Worm (Caenorhabditis elegans): Measurements from ENCODE around the gene srt-50.

The srt-50 gene

ce11 chrIV:15039477-15039876 is 35.0 kb upstream of the srt-50 start, which contains the start of gene hrpu-1 (continued):
- TF ChIP-seq pha-4 (GFP tag; IDR thresholded peaks at IDR 0.05) (peak; percentile 60; the same call in 1 of the 2 replicates), pha-4 (tag; optimal IDR thresholded peaks at IDR 0.05) (peak; percentile 90), F44E2.7 (GFP tag; IDR thresholded peaks at IDR 0.05) (no peak), mep-1 (tag; optimal IDR thresholded peaks at IDR 0.05) (peak; percentile 80), nhr-102 (tag; optimal IDR thresholded peaks at IDR 0.05) (peak; percentile 75), rbr-2 (tag; optimal IDR thresholded peaks at IDR 0.05) (peak; percentile 77), ama-1 (optimal IDR thresholded peaks at IDR 0.05) (peak; percentile 67), hmg-1.1 (GFP tag; IDR thresholded peaks at IDR 0.05) (peak; percentile 77), dmd-6 (GFP tag; IDR thresholded peaks at IDR 0.05) (peak; percentile 62), nhr-42 (GFP tag; IDR thresholded peaks at IDR 0.05) (no peak), dpl-1 (GFP tag; optimal IDR thresholded peaks at IDR 0.05) (peak; percentile 95), fkh-10 (GFP tag; optimal IDR thresholded peaks at IDR 0.05) (peak; percentile 63), snpc-1.2 (GFP tag; IDR thresholded peaks at IDR 0.05) (peak; percentile 95), lsy-2 (tag; optimal IDR thresholded peaks at IDR 0.05) (peak; percentile 38 to 89), ceh-28 (tag; optimal IDR thresholded peaks at IDR 0.05) (no peak), ztf-11 (tag; optimal IDR thresholded peaks at IDR 0.05) (no peak), hif-1 (tag; optimal IDR thresholded peaks at IDR 0.05) (peak in 1 of 2 experiments; percentile 52), zag-1 (tag; optimal IDR thresholded peaks at IDR 0.05) (no peak), ctbp-1 (GFP tag; IDR thresholded peaks at IDR 0.05) (0 out of 2 replicates have a peak, but pooled peaks have one; percentile 40), dve-1 (tag; optimal IDR thresholded peaks at IDR 0.05; ENCODE audit: insufficient read depth) (peak; percentile 91), egl-43 (GFP tag; IDR thresholded peaks at IDR 0.05) (no peak), nhr-237 (tag; optimal IDR thresholded peaks at IDR 0.05) (peak; percentile 31), hlh-11 (tag; optimal IDR thresholded peaks at IDR 0.05) (peak; percentile 64), madf-9 (GFP tag; conservative IDR thresholded peaks at IDR 0.05) (0 out of 2 replicates have a peak, but pooled peaks have one; percentile 20), ceh-20 (GFP tag; IDR thresholded peaks at IDR 0.05) (0 out of 2 replicates have a peak, but pooled peaks have one; percentile 51), vab-7 (GFP tag; IDR thresholded peaks at IDR 0.05) (peak; percentile 38; the same call in 1 of the 2 replicates), unc-62 (GFP tag; optimal IDR thresholded peaks at IDR 0.05 in 1 of 2) (peak in 1 of 2 experiments; percentile 58), unc-62 (tag; optimal IDR thresholded peaks at IDR 0.05) (no peak), Y75B8A.6 (GFP tag; IDR thresholded peaks at IDR 0.05) (no peak), hlh-30 (tag; optimal IDR thresholded peaks at IDR 0.05; ENCODE audit: insufficient read depth) (peak; percentile 88), aha-1 (tag) (peak; percentile 97), lin-38 (GFP tag; IDR thresholded peaks at IDR 0.05) (peak; percentile 85), lin-13 (GFP tag; optimal IDR thresholded peaks at IDR 0.05) (peak; percentile 48), nhr-76 (tag; optimal IDR thresholded peaks at IDR 0.05) (no peak), cey-2 (tag; optimal IDR thresholded peaks at IDR 0.05; ENCODE audit: borderline replicate concordance, insufficient read depth) (no peak), F37D6.2 (tag; optimal IDR thresholded peaks at IDR 0.05) (peak; percentile 55), lin-29 (GFP tag; IDR thresholded peaks at IDR 0.05) (no peak), nhr-10 (tag; optimal IDR thresholded peaks at IDR 0.05) (no peak), nhr-6 (tag; optimal IDR thresholded peaks at IDR 0.05) (peak; percentile 90), nhr-11 (tag; optimal IDR thresholded peaks at IDR 0.05) (peak; percentile 57)

ce11 chrIV:15041124-15041523 is 33.4 kb upstream of the srt-50 start:
- no peak for TF ChIP-seq nhr-48 (tag; optimal IDR thresholded peaks at IDR 0.05)
- peak; percentile 95 for TF ChIP-seq aha-1 (tag)
